Fruit fly (Drosophila melanogaster) whole organism, adult: ENCODE results near the gene fy.

ENCODE experiments used
- CG11617 ChIP-seq: fragments of 200-800 bp; sonication (Bioruptor generic); optimal IDR thresholded peaks from 2 replicates; lab custom pipeline; 2017; ENCODE audit warnings: mild to moderate bottlenecking, missing biosample characterization, missing genetic modification reagents, missing genetic modification characterization
- CG12768 ChIP-seq: fragments of 200-800 bp; sonication (Bioruptor generic); optimal IDR thresholded peaks from 2 replicates; lab custom pipeline; 2017; ENCODE audit warnings: missing biosample characterization, missing genetic modification characterization, mild to moderate bottlenecking, moderate library complexity, missing genetic modification reagents
- CG14711 ChIP-seq: fragments of 200-800 bp; sonication (Bioruptor generic); optimal IDR thresholded peaks from 2 replicates; lab custom pipeline; 2018; ENCODE audit warnings: missing biosample characterization, mild to moderate bottlenecking, missing genetic modification characterization, moderate library complexity
- CG1620 ChIP-seq: fragments of 200-800 bp; sonication (Bioruptor generic); optimal IDR thresholded peaks from 2 replicates; lab custom pipeline; 2016; ENCODE audit warnings: missing biosample characterization, missing genetic modification characterization
- CG33017 ChIP-seq: fragments of 200-800 bp; sonication (Bioruptor generic); optimal IDR thresholded peaks from 2 replicates; lab custom pipeline; 2018; ENCODE audit warnings: missing biosample characterization, mild to moderate bottlenecking, missing genetic modification characterization, moderate library complexity
- CG5204 ChIP-seq: fragments of 200-800 bp; sonication (Bioruptor generic); optimal IDR thresholded peaks from 2 replicates; lab custom pipeline; 2016; ENCODE audit warnings: missing biosample characterization, missing genetic modification characterization
- CG7045 ChIP-seq: fragments of 200-800 bp; sonication (Bioruptor generic); optimal IDR thresholded peaks from 2 replicates; lab custom pipeline; 2017; ENCODE audit warnings: missing biosample characterization, mild to moderate bottlenecking, missing genetic modification characterization
- CG7101 ChIP-seq: fragments of 200-800 bp; sonication (Bioruptor generic); optimal IDR thresholded peaks from 2 replicates; lab custom pipeline; 2018; ENCODE audit warnings: missing biosample characterization, mild to moderate bottlenecking, missing genetic modification characterization, moderate library complexity
- Clk ChIP-seq: fragments of 200-800 bp; sonication (Bioruptor generic); optimal IDR thresholded peaks from 2 replicates; lab custom pipeline; 2017; ENCODE audit warnings: missing biosample characterization, missing genetic modification characterization
- Crg-1 ChIP-seq: fragments of 200-800 bp; sonication (Bioruptor generic); optimal IDR thresholded peaks from 2 replicates; lab custom pipeline; 2016; ENCODE audit warnings: missing biosample characterization, missing genetic modification characterization
- Hr96 ChIP-seq: fragments of 200-800 bp; sonication (Bioruptor generic); optimal IDR thresholded peaks from 2 replicates; lab custom pipeline; 2016; ENCODE audit warnings: missing biosample characterization, missing genetic modification characterization
- Mnt ChIP-seq: fragments of 200-800 bp; sonication (Bioruptor generic); optimal IDR thresholded peaks from 2 replicates; lab custom pipeline; 2016; ENCODE audit warnings: missing biosample characterization, mild to moderate bottlenecking, missing genetic modification characterization
- bab1 ChIP-seq: fragments of 200-800 bp; sonication (Bioruptor generic); optimal IDR thresholded peaks from 3 replicates; lab custom pipeline; 2019; ENCODE audit warnings: missing biosample characterization, mild to moderate bottlenecking, missing genetic modification characterization, moderate library complexity
- cnc ChIP-seq, 2 experiments: fragments of >200 bp; optimal IDR thresholded peaks; 2 replicates each; lab custom pipeline; 2017
- kay ChIP-seq: fragments of 200-800 bp; sonication (Bioruptor generic); peaks from one replicate; lab custom pipeline; 2016; ENCODE audit warnings: missing biosample characterization, missing genetic modification characterization, borderline replicate concordance
- ovo ChIP-seq: fragments of 200-800 bp; sonication (Bioruptor generic); optimal IDR thresholded peaks from 2 replicates; lab custom pipeline; 2016; ENCODE audit warnings: missing biosample characterization, missing genetic modification characterization
- pad ChIP-seq: fragments of 200-800 bp; sonication (Bioruptor generic); optimal IDR thresholded peaks from 3 replicates; lab custom pipeline; 2017; ENCODE audit warnings: missing biosample characterization, missing genetic modification characterization, mild to moderate bottlenecking, moderate library complexity, missing genetic modification reagents
- tj ChIP-seq: fragments of 200-800 bp; sonication (Bioruptor generic); optimal IDR thresholded peaks from 3 replicates; lab custom pipeline; 2017; ENCODE audit warnings: missing biosample characterization, mild to moderate bottlenecking, missing genetic modification characterization, moderate library complexity
- toe ChIP-seq: fragments of 200-800 bp; sonication (Bioruptor generic); optimal IDR thresholded peaks from 2 replicates; lab custom pipeline; 2016; ENCODE audit warnings: missing biosample characterization, missing genetic modification characterization

The fy gene

DNA sequence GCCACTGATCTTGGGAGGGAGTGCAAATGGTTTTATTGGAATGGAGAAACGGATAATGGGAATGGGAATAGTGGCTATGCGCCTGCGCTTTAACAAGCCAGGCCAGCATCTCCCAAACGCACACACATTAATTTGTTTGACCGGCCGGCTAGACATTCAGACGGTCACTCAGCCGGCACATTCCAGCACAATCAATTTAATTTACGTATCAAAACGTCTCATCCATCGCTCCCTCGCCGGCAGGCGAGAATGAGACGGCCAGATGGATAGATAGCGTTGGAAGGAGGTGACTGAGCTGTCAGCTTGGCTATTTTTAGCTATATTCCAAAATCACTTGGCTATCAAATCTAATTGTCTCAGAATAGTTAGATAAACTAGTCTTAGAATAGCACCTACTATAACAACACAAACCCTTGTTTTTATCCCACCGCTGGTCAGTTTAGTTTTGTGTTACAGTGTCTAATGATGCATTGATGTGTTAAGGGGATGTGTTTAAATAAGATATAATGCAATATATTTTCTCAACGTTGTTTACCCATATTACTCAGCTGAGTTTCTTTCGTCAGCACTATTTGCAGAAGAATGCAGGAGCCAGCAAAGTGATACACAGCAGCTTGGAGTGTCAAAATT, 20.5 kb upstream of the fy start:
- TF ChIP-seq tj (peak; percentile 90), Clk (GFP tag; lab: Kevin White, UChicago) (no peak)

DNA sequence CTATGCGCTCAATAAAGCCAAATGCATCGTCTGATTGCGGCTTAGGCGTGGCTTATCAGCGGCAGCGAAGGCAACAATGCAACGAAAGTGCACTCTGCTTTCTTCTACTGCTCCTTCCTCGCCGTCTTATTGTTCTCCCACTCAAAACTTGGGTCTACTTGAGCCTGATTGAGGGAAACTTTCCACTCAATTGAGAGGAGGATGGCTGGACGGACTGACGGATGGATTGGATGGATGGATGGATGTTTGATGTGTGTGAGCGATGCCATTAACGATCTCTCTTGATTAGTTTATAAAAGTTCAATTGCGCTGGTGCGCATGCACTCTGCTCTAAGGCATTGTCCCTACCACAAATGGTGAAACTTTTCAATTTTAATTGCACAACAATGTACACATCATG, 20.0 kb upstream of the fy start:
- TF ChIP-seq CG1620 (GFP tag; lab: Kevin White, UChicago) (no peak), Clk (GFP tag; lab: Kevin White, UChicago) (no peak), kay (GFP tag; lab: Kevin White, UChicago) (no peak), ovo (GFP tag; lab: Kevin White, UChicago) (no peak), CG14711 (tag; lab: Kevin White, UChicago) (no peak), Crg-1 (no peak), CG33017 (tag; lab: Kevin White, UChicago) (no peak), CG7045 (GFP tag; lab: Kevin White, UChicago) (no peak), Mnt (GFP tag; lab: Kevin White, UChicago) (no peak), CG5204 (GFP tag; lab: Kevin White, UChicago) (no peak), Hr96 (GFP tag; lab: Kevin White, UChicago) (no peak), CG11617 (GFP tag; lab: Kevin White, UChicago) (no peak), bab1 (GFP tag; lab: Kevin White, UChicago) (no peak), pad (no peak)

DNA sequence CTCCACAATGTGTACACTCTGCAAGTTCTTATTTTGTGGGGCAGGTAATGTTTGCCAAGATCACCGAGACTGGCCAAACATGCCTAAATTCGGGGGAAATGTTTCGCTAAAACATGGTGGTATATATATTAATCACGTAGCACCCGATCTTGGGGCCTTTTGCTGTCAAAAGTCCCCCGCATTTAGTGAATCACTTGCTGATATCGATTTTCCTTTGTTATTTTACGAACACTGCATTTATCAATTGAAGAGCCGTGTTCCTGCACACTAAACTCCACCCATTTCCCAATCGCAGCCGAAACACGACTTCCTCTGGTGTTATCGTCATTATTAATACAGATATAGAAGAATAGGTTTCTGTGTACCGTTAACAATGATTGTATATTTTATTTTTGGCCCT, 18.6 kb upstream of the fy start:
- TF ChIP-seq CG33017 (tag; lab: Kevin White, UChicago): no peak
- TF ChIP-seq kay (GFP tag; lab: Kevin White, UChicago): no peak
- no peak for TF ChIP-seq toe (GFP tag; lab: Kevin White, UChicago)
- no peak for TF ChIP-seq CG12768
- no peak for TF ChIP-seq Clk (GFP tag; lab: Kevin White, UChicago)
- no peak for TF ChIP-seq pad
- TF ChIP-seq CG5204 (GFP tag; lab: Kevin White, UChicago): no peak
- TF ChIP-seq CG7045 (GFP tag; lab: Kevin White, UChicago): no peak
- TF ChIP-seq CG11617 (GFP tag; lab: Kevin White, UChicago): no peak
- no peak for TF ChIP-seq ovo (GFP tag; lab: Kevin White, UChicago)
- TF ChIP-seq cnc (optimal IDR thresholded peaks at IDR 0.05; lab: Kevin White, UChicago): no peak
- TF ChIP-seq CG14711 (tag; lab: Kevin White, UChicago): no peak
- no peak for TF ChIP-seq Hr96 (GFP tag; lab: Kevin White, UChicago)

DNA sequence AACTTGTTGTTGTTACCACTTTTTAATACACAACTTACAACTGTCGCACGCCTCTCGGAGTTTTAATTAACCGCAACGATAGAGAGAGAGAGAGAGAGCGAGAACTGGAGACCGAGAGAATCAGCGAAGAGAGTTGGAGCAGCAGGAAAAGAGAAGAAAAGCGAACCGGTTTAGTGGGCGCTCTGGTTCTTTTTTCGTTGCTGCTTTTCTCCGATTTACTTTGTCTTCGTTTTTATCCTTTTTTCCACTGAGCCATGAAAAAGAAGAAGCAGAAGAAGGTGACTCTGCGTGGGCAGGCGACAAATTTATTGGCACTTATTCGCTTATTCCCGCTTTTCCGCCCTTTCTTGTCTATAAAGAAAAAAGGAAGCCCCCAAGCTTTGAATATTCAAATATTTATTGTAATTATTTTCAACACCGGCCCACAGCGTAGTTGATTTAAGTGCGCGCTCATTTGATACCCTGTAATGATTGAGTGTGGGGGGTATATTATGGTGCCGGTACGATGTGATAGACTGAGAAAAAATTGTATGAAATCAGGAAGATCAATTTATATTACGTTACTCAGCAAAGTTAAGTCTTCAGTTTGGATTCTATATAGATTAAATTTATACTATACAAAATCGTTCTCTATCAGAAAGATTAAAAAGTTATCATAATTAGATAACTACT, 17.3 kb upstream of the fy start:
- TF ChIP-seq Crg-1 (no peak), tj (no peak), CG12768 (no peak), Hr96 (GFP tag; lab: Kevin White, UChicago) (no peak), CG5204 (GFP tag; lab: Kevin White, UChicago) (no peak), cnc (optimal IDR thresholded peaks at IDR 0.05; lab: Kevin White, UChicago) (no peak), Clk (GFP tag; lab: Kevin White, UChicago) (no peak), CG7101 (tag; lab: Kevin White, UChicago) (no peak), CG33017 (tag; lab: Kevin White, UChicago) (no peak), kay (GFP tag; lab: Kevin White, UChicago) (no peak), pad (no peak), CG1620 (GFP tag; lab: Kevin White, UChicago) (no peak), CG11617 (GFP tag; lab: Kevin White, UChicago) (no peak), bab1 (GFP tag; lab: Kevin White, UChicago) (no peak)

DNA sequence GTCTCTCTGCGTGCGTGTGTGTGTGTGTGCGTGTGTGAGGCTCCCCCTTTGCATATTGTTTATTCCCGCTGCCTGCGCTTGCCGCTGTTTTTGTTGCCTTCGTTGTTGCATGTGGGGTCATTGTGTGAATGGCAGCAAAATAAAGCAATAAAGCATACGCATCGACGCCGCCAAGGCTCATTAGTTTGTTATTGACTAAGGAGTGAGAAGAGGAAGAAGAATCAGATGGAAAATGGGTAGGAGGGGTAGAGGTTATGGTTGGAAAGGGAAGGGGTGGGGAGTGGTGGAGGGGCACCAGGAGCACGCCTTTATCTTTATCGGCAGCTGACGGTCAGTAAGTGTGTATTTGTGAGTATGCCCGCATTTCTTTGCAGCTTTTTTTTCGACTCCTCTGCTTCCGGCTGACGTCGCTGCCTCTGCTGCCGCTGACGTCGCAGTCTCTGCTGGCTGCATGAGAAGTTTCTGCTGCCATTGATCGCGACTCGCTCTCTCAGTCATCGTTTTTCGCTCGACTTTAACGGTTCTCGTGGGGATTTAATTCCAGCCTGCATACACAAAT, 16.4 kb upstream of the fy start:
- TF ChIP-seq pad (peak; percentile 70), ovo (GFP tag; lab: Kevin White, UChicago) (no peak)

DNA sequence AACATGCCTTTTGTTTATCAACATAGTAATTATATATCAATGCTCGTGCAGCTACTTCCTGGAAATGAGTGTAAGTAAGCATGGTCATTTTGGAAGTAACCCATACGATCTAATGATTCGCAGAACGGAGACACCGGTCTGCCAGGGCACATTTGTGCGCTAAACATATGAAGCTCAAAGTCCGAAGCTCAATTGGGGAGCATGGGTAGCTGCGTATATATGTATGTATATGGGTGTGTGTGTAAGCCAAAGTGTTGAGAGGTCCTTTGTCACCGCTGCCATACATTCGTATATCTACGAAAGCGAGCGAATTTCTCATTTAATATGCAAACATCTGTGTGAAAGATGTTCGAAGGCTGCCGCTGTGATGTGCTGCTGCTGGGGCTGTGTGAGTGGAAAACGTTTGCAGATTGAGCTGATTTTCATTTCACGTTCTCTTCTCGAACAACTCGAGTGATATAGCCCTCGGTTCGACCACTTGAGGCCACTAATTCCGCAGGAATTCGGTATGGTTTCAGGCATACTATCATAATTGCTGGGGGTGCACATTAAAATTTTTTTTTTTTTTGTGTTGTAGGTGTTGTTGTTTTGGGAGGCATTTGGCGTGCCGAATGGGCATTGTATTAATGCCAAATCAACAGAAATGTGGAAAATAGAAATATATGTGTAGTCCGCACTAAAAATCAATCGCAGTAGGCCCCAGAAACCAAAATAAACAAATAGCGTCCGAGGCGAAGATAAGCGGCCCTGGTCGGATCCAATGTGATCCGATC, 15.2 kb upstream of the fy start:
- TF ChIP-seq toe (GFP tag; lab: Kevin White, UChicago): no peak
- peak; percentile 68 for TF ChIP-seq tj

DNA sequence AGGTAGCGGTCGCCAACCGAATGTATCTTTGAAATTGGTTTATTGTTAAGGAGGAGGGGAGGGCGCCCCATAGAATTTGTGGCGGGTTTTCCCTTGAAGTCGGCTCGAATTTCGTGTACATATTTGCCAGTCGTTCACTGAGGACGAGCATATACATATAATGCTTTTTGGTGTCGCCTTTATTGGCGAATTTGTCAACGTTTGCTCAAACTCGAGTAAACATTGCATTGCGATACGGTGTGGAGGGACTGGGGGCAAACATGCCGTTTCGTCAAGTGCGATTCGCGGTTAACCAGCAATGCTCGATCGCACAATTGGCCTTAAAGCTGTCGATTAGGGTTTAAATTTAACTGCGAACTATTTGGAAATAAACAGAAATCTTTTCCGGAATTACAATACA, 14.5 kb upstream of the fy start:
- TF ChIP-seq tj (peak; percentile 91), CG12768 (no peak), Mnt (GFP tag; lab: Kevin White, UChicago) (no peak), cnc (optimal IDR thresholded peaks at IDR 0.05; lab: Kevin White, UChicago) (no peak)
